Worm (Caenorhabditis elegans): ENCODE measurements around the gene T05A7.12.

ce11 chrII:4673242-4673641 lies 10.2 kb upstream of the T05A7.12 start:
- TF ChIP-seq K11D2.4 (GFP tag; IDR thresholded peaks at IDR 0.05) (no peak), snpc-1.1 (tag; optimal IDR thresholded peaks at IDR 0.05; ENCODE audit: insufficient read depth) (no peak), attf-5 (GFP tag; optimal IDR thresholded peaks at IDR 0.05) (no peak), F33H1.4 (GFP tag; IDR thresholded peaks at IDR 0.05) (no peak)
